Worm (Caenorhabditis elegans) whole organism, L3 larva: ENCODE data around the gene unc-18.
A peak's percentile ranks its signal among the peaks of the same experiment; 100 is the strongest.

Experiments
- elt-2 ChIP-seq: sonication (generic microtip); optimal IDR thresholded peaks from 2 replicates; lab custom pipeline; 2016; ENCODE audit warnings: missing genetic modification reagents, mild to moderate bottlenecking, missing genetic modification characterization, missing compliant biosample characterization
- fkh-10 ChIP-seq: sonication (generic microtip); optimal IDR thresholded peaks from 2 replicates; lab custom pipeline; 2017; ENCODE audit warnings: missing biosample characterization, missing genetic modification reagents, missing genetic modification characterization
- jun-1 ChIP-seq: fragments of 150-350 bp; optimal IDR thresholded peaks from 2 replicates; lab custom pipeline; 2014; ENCODE audit warnings: missing biosample characterization, missing genetic modification reagents, missing genetic modification characterization
- nhr-11 ChIP-seq: fragments of 150-350 bp; optimal IDR thresholded peaks from 2 replicates; lab custom pipeline; 2014; ENCODE audit warnings: missing biosample characterization, missing genetic modification characterization
- pha-4 ChIP-seq: fragments of 150-350 bp; optimal IDR thresholded peaks from 2 replicates; lab custom pipeline; 2014; ENCODE audit warnings: missing biosample characterization, missing genetic modification reagents, missing genetic modification characterization
- pqm-1 ChIP-seq: fragments of 150-350 bp; optimal IDR thresholded peaks from 2 replicates; lab custom pipeline; 2017; ENCODE audit warnings: missing biosample characterization, missing genetic modification characterization, inconsistent platforms
- unc-62 ChIP-seq: fragments of 150-350 bp; sonication (generic microtip); optimal IDR thresholded peaks from 4 replicates; lab custom pipeline; 2014; ENCODE audit warnings: missing biosample characterization, missing genetic modification reagents, missing genetic modification characterization

- TF ChIP-seq jun-1 (tag; lab: Kevin White, UChicago) (no peak), pqm-1 (tag; lab: Kevin White, UChicago) (no peak), pha-4 (no peak), fkh-10 (GFP tag; lab: Kevin White, UChicago) (no peak), unc-62 (no peak), nhr-11 (no peak), elt-2 (tag; lab: Kevin White, UChicago) (peak; percentile 46)
Observed at ce11 chrX:7660919-7661557, 21.7 kb upstream of the unc-18 start, which contains the start of gene pcca-1.
